Fruit fly (Drosophila melanogaster): Measurements from ENCODE around the gene Xpac.

Xpac gene

DNA sequence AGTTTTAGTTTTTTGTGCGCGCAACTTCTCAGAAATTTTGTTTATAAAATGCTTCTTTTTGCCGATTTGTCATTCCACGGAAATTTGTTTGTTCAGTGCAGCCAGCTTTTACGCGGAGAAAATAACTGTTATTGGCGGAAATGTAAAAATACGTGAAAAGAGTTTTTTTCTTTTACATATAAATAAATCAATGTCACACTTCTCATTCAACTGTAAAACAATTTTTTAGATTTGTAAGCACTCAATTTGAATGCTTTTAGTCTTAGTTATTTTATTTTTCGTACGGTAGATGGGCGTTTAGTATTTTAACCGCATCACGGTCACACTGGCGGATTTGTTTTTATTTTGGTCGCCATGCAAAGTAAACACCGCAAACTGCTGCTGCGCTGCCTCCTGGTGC lies at the start of gene Xpac, which contains the start of gene brn:
Gene Xpac (minus strand): TSS at position 66 of the 400 bp plus-strand sequence.
Gene brn (plus strand): TSS at position 211 of the 400 bp plus-strand sequence.
- no peak for TF ChIP-seq ttk (optimal IDR thresholded peaks at IDR 0.05)
- TF ChIP-seq Sin3A (optimal IDR thresholded peaks at IDR 0.05): no peak
- TF ChIP-seq psq (optimal IDR thresholded peaks at IDR 0.05): no peak
- no peak for TF ChIP-seq insv (optimal IDR thresholded peaks at IDR 0.05)
- no peak for TF ChIP-seq Myc (optimal IDR thresholded peaks at IDR 0.05)
- no peak for TF ChIP-seq h (optimal IDR thresholded peaks at IDR 0.05)

DNA sequence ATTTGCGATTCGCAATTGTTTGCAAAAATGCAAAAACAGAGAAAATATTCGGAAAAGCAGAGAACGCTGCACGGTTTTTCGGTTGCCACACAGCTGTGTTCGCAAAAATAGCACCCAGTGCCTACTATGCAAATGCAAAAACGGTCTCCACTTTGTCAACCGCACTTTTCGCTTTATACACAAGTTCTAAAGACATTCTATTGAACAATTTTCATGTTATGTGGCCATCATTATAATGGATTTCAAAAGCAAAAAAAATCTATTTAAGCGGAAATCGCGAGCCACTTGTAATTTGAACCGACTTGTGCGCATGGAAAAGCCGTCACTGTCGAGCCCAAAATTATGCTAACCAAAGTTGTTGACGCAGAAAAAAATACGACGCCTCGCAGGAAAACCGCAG lies 47.0 kb upstream of the Xpac start:
- TF ChIP-seq h (optimal IDR thresholded peaks at IDR 0.05): no peak
- TF ChIP-seq Myc (optimal IDR thresholded peaks at IDR 0.05): no peak
- no peak for TF ChIP-seq ttk (optimal IDR thresholded peaks at IDR 0.05)
- TF ChIP-seq insv (optimal IDR thresholded peaks at IDR 0.05): no peak
- TF ChIP-seq Sin3A (optimal IDR thresholded peaks at IDR 0.05): no peak
- no peak for TF ChIP-seq psq (optimal IDR thresholded peaks at IDR 0.05)

DNA sequence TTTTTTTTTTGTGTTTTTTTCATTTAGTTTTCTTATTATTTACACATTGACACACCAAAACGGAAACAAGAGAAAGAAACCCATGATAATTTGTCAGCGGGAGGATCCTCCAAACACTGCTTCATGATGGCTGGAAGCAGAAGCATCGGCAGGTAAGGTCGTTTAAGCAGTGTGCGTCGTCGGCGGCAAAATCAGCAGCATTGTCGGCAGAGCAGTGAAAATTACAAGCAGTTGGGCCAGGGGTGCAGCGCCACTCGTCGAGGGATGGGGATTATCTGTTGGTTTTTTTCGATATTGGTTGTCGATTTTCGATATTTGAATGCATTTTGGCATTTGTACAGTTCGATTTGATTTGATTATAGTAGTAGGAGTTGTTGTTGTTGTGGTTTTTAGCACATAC lies 35.0 kb upstream of the Xpac start:
- no peak for TF ChIP-seq insv (optimal IDR thresholded peaks at IDR 0.05)
- no peak for TF ChIP-seq ttk (optimal IDR thresholded peaks at IDR 0.05)

DNA sequence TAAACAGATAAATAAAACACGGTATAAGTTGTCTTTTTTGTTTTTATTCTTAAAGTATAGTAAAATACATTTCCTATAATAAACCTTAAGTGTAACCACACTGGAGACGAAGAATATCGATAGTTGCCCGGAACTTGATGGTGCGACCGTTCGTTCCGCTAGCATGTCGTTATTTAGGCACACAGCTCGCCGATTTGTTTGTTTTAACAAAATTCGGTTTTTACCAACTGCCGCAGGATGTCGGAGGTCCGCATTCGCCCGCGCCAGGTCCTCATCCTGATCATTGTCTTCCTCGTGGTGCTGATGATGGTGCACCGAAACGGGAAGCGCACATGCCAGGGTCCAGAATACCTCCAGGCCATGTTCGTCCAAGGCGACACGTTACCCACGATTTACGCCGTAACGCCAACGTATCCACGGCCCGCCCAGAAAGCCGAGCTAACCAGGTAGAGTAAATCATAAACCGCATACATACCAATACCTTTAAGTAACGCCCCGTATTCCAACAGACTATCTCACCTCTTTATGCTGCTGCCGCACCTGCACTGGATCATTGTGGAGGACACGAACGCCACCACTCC lies 27.1 kb upstream of the Xpac start, which contains the start of gene GlcAT-I:
Gene GlcAT-I (plus strand): TSS at position 163 of the 581 bp plus-strand sequence.
- no peak for TF ChIP-seq Myc (optimal IDR thresholded peaks at IDR 0.05)
- no peak for TF ChIP-seq ttk (optimal IDR thresholded peaks at IDR 0.05)
- no peak for TF ChIP-seq Sin3A (optimal IDR thresholded peaks at IDR 0.05)
- no peak for TF ChIP-seq h (optimal IDR thresholded peaks at IDR 0.05)
- TF ChIP-seq psq (optimal IDR thresholded peaks at IDR 0.05): no peak
- TF ChIP-seq insv (optimal IDR thresholded peaks at IDR 0.05): no peak

DNA sequence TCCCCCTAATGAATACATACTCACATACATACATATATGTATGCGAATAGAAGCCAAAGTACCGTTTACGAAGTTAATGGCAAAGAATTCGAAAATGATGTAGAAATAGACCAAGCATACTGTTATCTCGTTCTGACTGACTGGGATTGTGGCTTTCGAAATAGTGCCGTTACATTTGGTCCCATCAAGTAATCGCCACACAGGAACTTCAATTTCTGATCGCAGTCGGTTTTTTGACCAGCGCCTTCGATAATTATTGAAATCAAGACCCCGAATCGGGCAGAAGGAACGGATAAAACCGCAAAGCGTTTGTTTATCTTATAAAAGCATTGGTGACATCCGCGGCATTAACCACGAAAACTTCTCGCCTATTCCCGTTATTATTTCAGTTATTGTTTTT lies 15.6 kb upstream of the Xpac start:
- TF ChIP-seq ttk (optimal IDR thresholded peaks at IDR 0.05) (no peak), insv (optimal IDR thresholded peaks at IDR 0.05) (no peak), h (optimal IDR thresholded peaks at IDR 0.05) (no peak), Sin3A (optimal IDR thresholded peaks at IDR 0.05) (no peak), Myc (optimal IDR thresholded peaks at IDR 0.05) (no peak), psq (optimal IDR thresholded peaks at IDR 0.05) (no peak)

DNA sequence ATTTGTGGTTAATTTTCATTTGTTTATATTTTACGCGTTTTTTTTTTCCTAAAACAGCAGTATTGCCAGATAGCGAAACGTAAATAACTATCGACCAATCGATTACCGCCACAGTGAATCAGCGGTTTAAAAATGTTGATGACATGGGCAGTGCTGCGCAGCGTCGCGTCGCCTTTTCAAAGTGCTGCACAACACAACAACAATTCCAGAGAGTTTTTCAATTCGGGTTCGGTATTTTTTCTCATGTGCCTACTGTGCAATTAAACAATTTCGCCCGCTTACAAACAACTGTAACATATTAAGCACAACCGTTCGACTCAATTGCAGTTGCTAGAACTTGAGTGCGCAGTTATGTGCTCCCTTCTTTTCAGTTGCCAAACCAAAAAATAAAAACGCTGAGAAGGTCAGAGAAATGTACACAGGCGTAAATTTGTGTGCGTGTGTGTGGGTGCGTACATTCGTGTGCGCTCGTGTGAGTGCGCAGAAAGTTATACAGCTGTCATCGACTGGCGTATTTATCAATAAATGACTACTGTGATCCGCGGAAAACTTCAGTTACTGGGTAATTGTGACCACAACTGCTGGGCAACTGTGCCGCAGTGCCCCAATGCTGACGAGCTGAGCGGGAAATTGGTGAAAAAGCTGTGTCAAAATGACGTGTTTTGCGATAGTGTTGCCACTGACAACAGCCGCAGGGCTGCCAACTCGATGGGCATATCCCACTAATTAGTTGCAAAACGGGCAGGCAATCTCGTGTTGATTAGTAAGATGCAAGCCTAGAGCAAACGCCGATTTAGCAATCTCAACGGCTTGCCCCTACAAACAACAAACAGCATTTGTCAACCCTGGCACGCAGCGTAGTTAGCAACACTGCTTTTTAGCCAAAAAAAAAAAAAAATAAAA lies 13.1 kb upstream of the Xpac start, which contains the start of the genes tyf and Tip60:
Gene tyf (plus strand): TSS at position 187 of the 903 bp plus-strand sequence.
Gene Tip60 (minus strand): TSS at position 654 of the 903 bp plus-strand sequence.
- no peak for TF ChIP-seq psq (optimal IDR thresholded peaks at IDR 0.05)
- no peak for TF ChIP-seq Sin3A (optimal IDR thresholded peaks at IDR 0.05)
- TF ChIP-seq insv (optimal IDR thresholded peaks at IDR 0.05): no peak

DNA sequence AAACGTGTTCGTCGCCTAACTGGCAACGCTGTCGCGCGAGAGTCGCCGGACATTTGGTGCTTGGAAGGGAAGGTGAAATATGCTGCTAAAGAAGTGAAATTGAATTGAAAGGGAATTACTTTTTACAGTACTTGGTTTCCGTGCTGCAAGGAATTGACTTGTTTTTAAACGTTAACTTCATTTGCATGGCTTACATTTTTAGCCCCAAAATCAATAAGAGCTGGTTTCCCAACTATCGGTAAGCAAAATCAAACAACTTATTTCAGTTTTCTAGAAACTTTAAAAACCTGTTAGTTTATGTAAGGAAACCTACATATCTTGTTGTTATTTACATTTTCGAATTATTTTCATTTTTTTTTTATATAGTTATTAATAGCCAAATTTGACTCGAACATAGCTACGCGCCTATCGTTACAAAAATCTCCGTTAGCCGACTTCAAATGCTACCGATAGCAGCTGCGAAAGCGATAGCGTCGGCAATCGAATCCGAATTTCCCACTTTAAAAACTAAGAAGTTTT lies 9.8 kb upstream of the Xpac start, which contains the start of the genes dgt4 and Nsun2:
Gene dgt4 (plus strand): TSS at position 4 of the 519 bp plus-strand sequence.
Gene Nsun2 (minus strand): TSS at position 37 of the 519 bp plus-strand sequence.
- TF ChIP-seq ttk (optimal IDR thresholded peaks at IDR 0.05): no peak
- TF ChIP-seq psq (optimal IDR thresholded peaks at IDR 0.05): no peak
- TF ChIP-seq Myc (optimal IDR thresholded peaks at IDR 0.05): no peak
- no peak for TF ChIP-seq h (optimal IDR thresholded peaks at IDR 0.05)
- no peak for TF ChIP-seq Sin3A (optimal IDR thresholded peaks at IDR 0.05)
- TF ChIP-seq insv (optimal IDR thresholded peaks at IDR 0.05): no peak

DNA sequence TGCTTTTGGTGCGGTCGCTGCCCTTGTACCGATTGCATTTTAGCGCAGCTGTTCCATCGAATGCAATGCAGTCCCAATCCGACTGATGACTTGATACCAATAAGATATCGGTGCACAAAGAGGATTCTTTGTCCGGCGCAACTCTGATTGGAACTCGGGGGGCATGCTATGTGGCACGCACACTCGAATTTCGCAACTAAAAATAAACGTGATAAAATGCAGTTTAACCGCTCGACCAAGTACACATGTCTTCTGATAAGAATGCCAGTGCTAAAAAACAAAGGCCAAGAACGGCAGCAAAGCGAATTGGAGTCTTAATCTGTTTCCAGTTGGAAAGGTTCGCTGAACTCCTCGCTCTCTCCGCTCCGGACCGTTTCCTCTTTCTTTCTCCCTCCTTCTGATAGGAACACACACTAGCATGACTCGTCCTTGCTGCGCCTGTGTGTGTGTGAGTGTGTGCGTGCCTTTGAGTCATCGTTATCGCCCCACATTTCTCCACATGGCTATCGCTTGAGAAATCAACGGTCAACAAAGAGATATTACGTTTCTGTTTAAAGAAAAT lies 4.7 kb upstream of the Xpac start:
- no peak for TF ChIP-seq insv (optimal IDR thresholded peaks at IDR 0.05)
- no peak for TF ChIP-seq Sin3A (optimal IDR thresholded peaks at IDR 0.05)
- no peak for TF ChIP-seq h (optimal IDR thresholded peaks at IDR 0.05)
- TF ChIP-seq ttk (optimal IDR thresholded peaks at IDR 0.05): no peak
- TF ChIP-seq Myc (optimal IDR thresholded peaks at IDR 0.05): no peak
- TF ChIP-seq psq (optimal IDR thresholded peaks at IDR 0.05): no peak

DNA sequence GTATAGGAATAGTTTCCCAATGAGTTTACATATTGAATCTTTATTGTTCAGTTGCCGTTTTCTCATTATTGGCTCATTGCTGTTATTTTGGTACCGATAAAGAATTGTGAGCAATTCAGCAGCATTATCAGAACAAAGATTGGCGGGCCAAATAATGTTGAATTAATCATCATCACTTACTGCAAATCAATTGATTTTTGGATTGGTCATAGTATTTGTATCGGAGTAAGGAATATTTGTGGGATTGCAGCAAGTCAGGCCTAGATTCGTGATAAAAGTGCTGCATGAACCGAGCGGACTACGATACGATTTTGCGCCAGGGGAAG lies 4.1 kb upstream of the Xpac start:
- no peak for TF ChIP-seq psq (optimal IDR thresholded peaks at IDR 0.05)
- no peak for TF ChIP-seq ttk (optimal IDR thresholded peaks at IDR 0.05)
- TF ChIP-seq Myc (optimal IDR thresholded peaks at IDR 0.05): no peak
- TF ChIP-seq insv (optimal IDR thresholded peaks at IDR 0.05): no peak
- no peak for TF ChIP-seq h (optimal IDR thresholded peaks at IDR 0.05)
- no peak for TF ChIP-seq Sin3A (optimal IDR thresholded peaks at IDR 0.05)

DNA sequence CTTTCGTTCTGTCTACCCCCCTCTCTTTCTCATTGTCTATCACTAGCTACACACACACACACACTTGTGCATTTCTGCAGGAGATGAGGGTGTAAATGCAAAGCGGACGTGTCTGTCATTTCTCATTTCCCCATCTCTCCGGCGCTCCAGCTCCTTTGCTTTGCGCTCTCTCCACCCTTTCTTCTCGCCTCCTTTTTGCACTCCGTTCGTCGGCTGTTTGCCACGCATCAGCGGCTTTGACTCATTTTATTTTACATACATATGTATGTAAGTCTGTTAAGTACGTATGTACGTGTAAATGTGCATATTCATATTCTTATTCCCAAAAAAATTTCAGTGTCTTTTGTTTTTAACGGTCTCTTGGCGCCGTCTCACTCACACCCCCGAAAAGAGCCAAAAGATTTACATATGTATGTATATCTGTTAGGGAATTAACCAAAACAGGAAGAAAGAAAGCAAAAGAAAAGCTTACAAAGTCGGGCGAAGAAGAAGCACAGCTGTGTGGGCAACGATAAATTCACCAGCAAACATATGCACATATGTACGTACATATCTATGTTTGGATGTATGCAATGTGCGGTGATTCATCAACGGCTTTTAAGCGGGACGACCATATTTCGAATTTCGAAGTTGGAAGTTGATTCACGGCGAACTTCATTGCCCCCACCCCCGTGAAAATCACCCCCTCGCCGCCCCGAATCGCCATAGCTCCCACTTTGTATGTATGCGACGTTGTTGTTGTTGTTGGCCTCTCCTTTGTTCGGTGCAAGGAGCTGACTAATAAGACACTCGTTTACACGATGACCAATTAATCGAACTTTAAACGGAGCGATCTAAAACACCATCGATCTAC lies 3.5 kb upstream of the Xpac start:
- TF ChIP-seq Sin3A (optimal IDR thresholded peaks at IDR 0.05) (no peak), h (optimal IDR thresholded peaks at IDR 0.05) (no peak), ttk (optimal IDR thresholded peaks at IDR 0.05) (no peak), psq (optimal IDR thresholded peaks at IDR 0.05) (no peak), insv (optimal IDR thresholded peaks at IDR 0.05) (no peak), Myc (optimal IDR thresholded peaks at IDR 0.05) (no peak)

DNA sequence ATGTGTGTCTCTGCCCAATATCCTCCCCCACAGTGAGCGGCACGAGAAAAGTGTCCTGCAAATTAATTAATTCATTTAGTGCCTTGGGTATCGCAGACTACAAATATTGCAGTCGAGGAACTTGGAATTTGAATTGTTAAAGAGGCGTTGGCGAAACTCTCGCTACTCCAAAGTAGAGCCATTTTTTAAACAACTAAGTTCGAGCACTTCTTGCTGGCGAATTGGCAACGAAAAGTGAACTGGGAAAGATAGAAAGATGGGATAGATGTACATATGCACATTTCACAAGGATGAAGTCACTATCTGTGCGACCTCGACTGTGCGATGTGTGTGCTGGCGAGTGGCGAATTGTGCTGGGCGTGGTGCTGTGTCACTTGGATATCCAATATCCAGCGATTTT lies 2.8 kb upstream of the Xpac start:
- TF ChIP-seq h (optimal IDR thresholded peaks at IDR 0.05) (no peak), Sin3A (optimal IDR thresholded peaks at IDR 0.05) (no peak), insv (optimal IDR thresholded peaks at IDR 0.05) (no peak), ttk (optimal IDR thresholded peaks at IDR 0.05) (no peak), Myc (optimal IDR thresholded peaks at IDR 0.05) (no peak), psq (optimal IDR thresholded peaks at IDR 0.05) (no peak)

Data from Kc167 (cell line).